Fruit fly (Drosophila melanogaster) Kc167 (cell line): ENCODE measurements around the gene CG17292.

Source experiments
- Myc ChIP-seq: fragments of >200 bp; optimal IDR thresholded peaks from 2 replicates; lab custom pipeline; 2017; ENCODE audit warnings: missing external identifiers
- h ChIP-seq: fragments of >200 bp; optimal IDR thresholded peaks from 3 replicates; lab custom pipeline; 2018; ENCODE audit warnings: missing external identifiers
- insv ChIP-seq: fragments of >200 bp; optimal IDR thresholded peaks from 3 replicates; lab custom pipeline; 2018; ENCODE audit warnings: missing external identifiers
- psq ChIP-seq: fragments of >200 bp; optimal IDR thresholded peaks from 2 replicates; lab custom pipeline; 2017; ENCODE audit warnings: missing external identifiers
- ttk ChIP-seq: sonication (Bioruptor generic); optimal IDR thresholded peaks from 2 replicates; lab custom pipeline; 2017; ENCODE audit warnings: missing external identifiers

- TF ChIP-seq Myc, result no peak
- TF ChIP-seq insv (lab: Kevin White, UChicago), result no peak
- no peak for TF ChIP-seq h (lab: Kevin White, UChicago)
- TF ChIP-seq psq (lab: Kevin White, UChicago), result no peak
- no peak for TF ChIP-seq ttk (lab: Kevin White, UChicago)
These were observed 52.8 kb downstream of the CG17292 start for dm6 chr2L:8423047-8423446.
